Fruit fly (Drosophila melanogaster): Measurements from ENCODE around the gene Sec71.

The Sec71 gene

dm6 chr2L:13842572-13842971 is 49.3 kb downstream of the Sec71 start:
- TF ChIP-seq tna (GFP tag; IDR thresholded peaks at IDR 0.05; ENCODE audit: partially characterized antibody) = no peak
- peak; percentile 45 for TF ChIP-seq cwo (GFP tag; optimal IDR thresholded peaks at IDR 0.05)
- no peak for TF ChIP-seq CG12299 (tag; optimal IDR thresholded peaks at IDR 0.05)
- no peak for TF ChIP-seq CG8944 (GFP tag; optimal IDR thresholded peaks at IDR 0.05)
- no peak for TF ChIP-seq CG6272 (GFP tag; IDR thresholded peaks at IDR 0.05)
- TF ChIP-seq sug (tag; optimal IDR thresholded peaks at IDR 0.05) = peak; percentile 75
- no peak for TF ChIP-seq Doc3 (GFP tag; IDR thresholded peaks at IDR 0.05; ENCODE audit: partially characterized antibody)
- TF ChIP-seq exex (tag; optimal IDR thresholded peaks at IDR 0.05) = peak; percentile 86
- TF ChIP-seq PHDP (tag; optimal IDR thresholded peaks at IDR 0.05) = no peak
- no peak for TF ChIP-seq CG2875 (GFP tag; optimal IDR thresholded peaks at IDR 0.05)
- TF ChIP-seq CG11456 (GFP tag; IDR thresholded peaks at IDR 0.05) = no peak

dm6 chr2L:13843692-13844284 is 50.5 kb downstream of the Sec71 start, which contains the start of gene CG33306:
CG33306 (minus strand) TSS chr2L:13843742.
- TF ChIP-seq CG2120 (GFP tag; optimal IDR thresholded peaks at IDR 0.05) (peak; percentile 25), CG10366 (GFP tag; IDR thresholded peaks at IDR 0.05) (no peak), unpg (GFP tag; optimal IDR thresholded peaks at IDR 0.05) (peak; percentile 10), CG3281 (GFP tag; optimal IDR thresholded peaks at IDR 0.05) (peak; percentile 31), odd (GFP tag; optimal IDR thresholded peaks at IDR 0.05) (no peak), emc (GFP tag; optimal IDR thresholded peaks at IDR 0.05) (no peak), ro (GFP tag; IDR thresholded peaks at IDR 0.05) (no peak), Nf-YA (GFP tag; IDR thresholded peaks at IDR 0.05) (no peak), Kr (GFP tag; optimal IDR thresholded peaks at IDR 0.05) (no peak), HLH54F (GFP tag; optimal IDR thresholded peaks at IDR 0.05) (no peak), lilli (GFP tag; optimal IDR thresholded peaks at IDR 0.05) (no peak), dati (GFP tag; IDR thresholded peaks at IDR 0.05) (no peak), CG4820 (GFP tag; optimal IDR thresholded peaks at IDR 0.05) (no peak), Sry-δ (GFP tag; optimal IDR thresholded peaks at IDR 0.05) (no peak), kay (GFP tag; optimal IDR thresholded peaks at IDR 0.05) (no peak), CG4730 (GFP tag; IDR thresholded peaks at IDR 0.05) (no peak), Tbp (GFP tag; optimal IDR thresholded peaks at IDR 0.05) (no peak), Meics (GFP tag; optimal IDR thresholded peaks at IDR 0.05) (peak; percentile 14), kni (GFP tag; optimal IDR thresholded peaks at IDR 0.05) (no peak), CG6854 (GFP tag; optimal IDR thresholded peaks at IDR 0.05) (no peak), CG12391 (tag; optimal IDR thresholded peaks at IDR 0.05) (peak; percentile 24), CG12299 (tag; optimal IDR thresholded peaks at IDR 0.05) (no peak), pan (optimal IDR thresholded peaks at IDR 0.05) (no peak), pan (GFP tag; optimal IDR thresholded peaks at IDR 0.05 in 1 of 2, IDR thresholded peaks at IDR 0.05 in 1 of 2) (no peak), nmo (GFP tag; optimal IDR thresholded peaks at IDR 0.05) (no peak), CG17829 (tag; optimal IDR thresholded peaks at IDR 0.05) (no peak), Hand (GFP tag; optimal IDR thresholded peaks at IDR 0.05) (no peak), gcm (GFP tag; optimal IDR thresholded peaks at IDR 0.05) (no peak), CG12744 (GFP tag; optimal IDR thresholded peaks at IDR 0.05) (no peak), so (GFP tag; IDR thresholded peaks at IDR 0.05) (no peak), Oaz (GFP tag; IDR thresholded peaks at IDR 0.05) (no peak), Ravus (GFP tag; IDR thresholded peaks at IDR 0.05) (no peak), klu (GFP tag; IDR thresholded peaks at IDR 0.05) (no peak), CG13287 (GFP tag; IDR thresholded peaks at IDR 0.05; ENCODE audit: partially characterized antibody) (no peak), peb (GFP tag; IDR thresholded peaks at IDR 0.05) (no peak), B-H1 (GFP tag; IDR thresholded peaks at IDR 0.05) (no peak), Hmr (GFP tag; optimal IDR thresholded peaks at IDR 0.05) (peak; percentile 20), CG2116 (GFP tag; optimal IDR thresholded peaks at IDR 0.05) (no peak), zf30C (GFP tag; optimal IDR thresholded peaks at IDR 0.05) (no peak), CG3995 (GFP tag; optimal IDR thresholded peaks at IDR 0.05) (no peak)

Data from whole organism, embryonic.